Fruit fly (Drosophila melanogaster) whole organism, embryonic: Measurements from ENCODE around the gene scpr-A.

Source experiments
- Ada2b ChIP-seq: fragments of 200-800 bp; sonication (Bioruptor generic); IDR thresholded peaks from 2 replicates; pipeline ENCODE4 v1.3.6; 2022; ENCODE audit warnings: missing biosample characterization, missing genetic modification characterization
- Antp ChIP-seq: fragments of 200-800 bp; sonication (Bioruptor generic); optimal IDR thresholded peaks from 3 replicates; lab custom pipeline; 2016; ENCODE audit warnings: missing biosample characterization, missing genetic modification characterization
- Atf-2 ChIP-seq: fragments of 200-800 bp; sonication (Bioruptor generic); optimal IDR thresholded peaks from 2 replicates; lab custom pipeline; 2016; ENCODE audit warnings: missing biosample characterization, missing genetic modification characterization
- Atf3 ChIP-seq: fragments of 200-800 bp; sonication (Bioruptor generic); optimal IDR thresholded peaks from 3 replicates; lab custom pipeline; 2016; ENCODE audit warnings: missing biosample characterization, missing genetic modification characterization
- B-H1 ChIP-seq: fragments of 200-800 bp; sonication (Bioruptor generic); IDR thresholded peaks from 3 replicates; pipeline ENCODE4 v1.3.6; 2022; ENCODE audit warnings: missing biosample characterization, missing genetic modification characterization
- BtbVII ChIP-seq: fragments of 200-800 bp; sonication (Bioruptor generic); optimal IDR thresholded peaks from 3 replicates; lab custom pipeline; 2017; ENCODE audit warnings: missing biosample characterization, mild to moderate bottlenecking, missing genetic modification characterization
- CG10959 ChIP-seq: fragments of 200-800 bp; sonication (Bioruptor generic); IDR thresholded peaks from 2 replicates; pipeline ENCODE4 v1.3.6; 2022; ENCODE audit warnings: missing biosample characterization, missing genetic modification characterization
- CG12659 ChIP-seq: fragments of 200-800 bp; sonication (Bioruptor generic); optimal IDR thresholded peaks from 3 replicates; lab custom pipeline; 2017; ENCODE audit warnings: mild to moderate bottlenecking, missing biosample characterization, missing genetic modification reagents, missing genetic modification characterization
- CG15073 ChIP-seq: fragments of 200-800 bp; sonication (Bioruptor generic); optimal IDR thresholded peaks from 2 replicates; lab custom pipeline; 2016; ENCODE audit warnings: missing biosample characterization, missing genetic modification characterization
- CG2129 ChIP-seq: fragments of 200-800 bp; sonication (Bioruptor generic); IDR thresholded peaks from 2 replicates; pipeline ENCODE4 v1.3.6; 2022; ENCODE audit warnings: missing biosample characterization, missing genetic modification characterization; ENCODE audit not compliant: partially characterized antibody
- CG2712 ChIP-seq: fragments of 200-800 bp; optimal IDR thresholded peaks from 3 replicates; lab custom pipeline; 2019; ENCODE audit warnings: missing biosample characterization, mild to moderate bottlenecking, missing genetic modification characterization, moderate library complexity
- CG3838 ChIP-seq: fragments of 200-800 bp; sonication (Bioruptor generic); optimal IDR thresholded peaks from 3 replicates; lab custom pipeline; 2016; ENCODE audit warnings: missing biosample characterization, missing genetic modification characterization
- CG3847 ChIP-seq: fragments of 200-800 bp; sonication (Bioruptor generic); IDR thresholded peaks from 2 replicates; pipeline ENCODE4 v1.3.6; 2022; ENCODE audit warnings: missing biosample characterization, missing genetic modification characterization
- CG42726 ChIP-seq: fragments of 200-800 bp; sonication (Bioruptor generic); IDR thresholded peaks from 2 replicates; pipeline ENCODE4 v1.3.6; 2022; ENCODE audit warnings: missing biosample characterization, missing genetic modification characterization; ENCODE audit not compliant: partially characterized antibody
- CG4282 ChIP-seq: fragments of 200-800 bp; sonication (Bioruptor generic); optimal IDR thresholded peaks from 2 replicates; lab custom pipeline; 2016; ENCODE audit warnings: missing biosample characterization, missing genetic modification characterization
- CG4820 ChIP-seq: fragments of 200-800 bp; sonication (Bioruptor generic); optimal IDR thresholded peaks from 3 replicates; lab custom pipeline; 2016; ENCODE audit warnings: missing biosample characterization, missing genetic modification characterization
- CG5245 ChIP-seq: fragments of 200-800 bp; sonication (Bioruptor generic); optimal IDR thresholded peaks from 3 replicates; lab custom pipeline; 2016; ENCODE audit warnings: missing biosample characterization, missing genetic modification characterization
- CG7556 ChIP-seq: fragments of 200-800 bp; sonication (Bioruptor generic); optimal IDR thresholded peaks from 2 replicates; lab custom pipeline; 2017; ENCODE audit warnings: missing biosample characterization, mild to moderate bottlenecking, missing genetic modification characterization
- CTCF ChIP-seq: fragments of 200-800 bp; sonication (Bioruptor generic); optimal IDR thresholded peaks from 2 replicates; lab custom pipeline; 2017; ENCODE audit warnings: missing biosample characterization, mild to moderate bottlenecking, missing genetic modification characterization, moderate library complexity
- CrebB ChIP-seq: fragments of 200-800 bp; sonication (Bioruptor generic); optimal IDR thresholded peaks from 3 replicates; lab custom pipeline; 2018; ENCODE audit warnings: missing biosample characterization, mild to moderate bottlenecking, missing genetic modification characterization
- Doc2 ChIP-seq: fragments of 200-800 bp; sonication (Bioruptor generic); IDR thresholded peaks from 2 replicates; pipeline ENCODE4 v1.3.6; 2022; ENCODE audit warnings: missing biosample characterization, missing genetic modification characterization
- Fer1 ChIP-seq: fragments of 200-800 bp; sonication (Bioruptor generic); optimal IDR thresholded peaks from 2 replicates; lab custom pipeline; 2017; ENCODE audit warnings: missing biosample characterization, mild to moderate bottlenecking, missing genetic modification characterization
- Med ChIP-seq: fragments of 200-800 bp; sonication (Bioruptor generic); peaks from one replicate; lab custom pipeline; 2016; ENCODE audit warnings: missing biosample characterization, missing genetic modification characterization, mild to moderate bottlenecking, inconsistent platforms, moderate library complexity
- Mrtf ChIP-seq: fragments of 200-800 bp; sonication (Bioruptor generic); IDR thresholded peaks from 3 replicates; pipeline ENCODE4 v1.3.6; 2022; ENCODE audit warnings: missing biosample characterization, missing genetic modification characterization
- Nf-YB ChIP-seq: fragments of 200-800 bp; sonication (Bioruptor generic); optimal IDR thresholded peaks from 3 replicates; lab custom pipeline; 2019; ENCODE audit warnings: missing biosample characterization, mild to moderate bottlenecking, missing genetic modification characterization, moderate library complexity
- Oaz ChIP-seq: fragments of 200-800 bp; sonication (Bioruptor generic); IDR thresholded peaks from 2 replicates; pipeline ENCODE4 v1.3.6; 2022; ENCODE audit warnings: missing biosample characterization, missing genetic modification characterization
- Poxn ChIP-seq: fragments of 200-800 bp; sonication (Bioruptor generic); IDR thresholded peaks from 2 replicates; pipeline ENCODE4 v1.3.6; 2022; ENCODE audit warnings: missing biosample characterization, missing genetic modification characterization
- ab ChIP-seq: fragments of 200-800 bp; sonication (Bioruptor generic); optimal IDR thresholded peaks from 2 replicates; lab custom pipeline; 2016; ENCODE audit warnings: missing biosample characterization, missing genetic modification characterization
- amos ChIP-seq: fragments of 200-800 bp; sonication (Bioruptor generic); IDR thresholded peaks from 2 replicates; pipeline ENCODE4 v1.3.6; 2022; ENCODE audit warnings: missing biosample characterization, missing genetic modification characterization; ENCODE audit not compliant: partially characterized antibody
- bab2 ChIP-seq: fragments of 200-800 bp; sonication (Bioruptor generic); optimal IDR thresholded peaks from 2 replicates; lab custom pipeline; 2016; ENCODE audit warnings: missing biosample characterization, missing genetic modification characterization
- br ChIP-seq: fragments of >200 bp; optimal IDR thresholded peaks from 2 replicates; lab custom pipeline; 2017
- cg ChIP-seq: fragments of 200-800 bp; sonication (Bioruptor generic); optimal IDR thresholded peaks from 3 replicates; lab custom pipeline; 2019; ENCODE audit warnings: missing biosample characterization, mild to moderate bottlenecking, missing genetic modification characterization, moderate library complexity
- ci ChIP-seq: fragments of 200-800 bp; sonication (Bioruptor generic); IDR thresholded peaks from 3 replicates; pipeline ENCODE4 v1.3.6; 2022; ENCODE audit warnings: missing biosample characterization, missing genetic modification characterization
- corto ChIP-seq: fragments of 200-800 bp; sonication (Bioruptor generic); optimal IDR thresholded peaks from 2 replicates; lab custom pipeline; 2016; ENCODE audit warnings: missing biosample characterization, mild to moderate bottlenecking, missing genetic modification characterization, moderate library complexity
- danr ChIP-seq: fragments of 200-800 bp; sonication (Bioruptor generic); IDR thresholded peaks from 2 replicates; pipeline ENCODE4 v1.3.6; 2022; ENCODE audit warnings: missing biosample characterization, missing genetic modification characterization
- eve ChIP-seq, 2 experiments: fragments of >200 bp; optimal IDR thresholded peaks; 2 replicates each; lab custom pipeline; 2017; ENCODE audit warnings: missing biosample characterization in 2 of 2, missing genetic modification characterization in 2 of 2
- fd102C ChIP-seq: fragments of 200-800 bp; sonication (Bioruptor generic); optimal IDR thresholded peaks from 2 replicates; lab custom pipeline; 2018; ENCODE audit warnings: missing biosample characterization, mild to moderate bottlenecking, missing genetic modification characterization, moderate library complexity
- fd3F ChIP-seq: fragments of 200-800 bp; sonication (Bioruptor generic); optimal IDR thresholded peaks from 2 replicates; lab custom pipeline; 2018; ENCODE audit warnings: missing biosample characterization, mild to moderate bottlenecking, missing genetic modification characterization, moderate library complexity
- fu2 ChIP-seq: fragments of 200-800 bp; sonication (Bioruptor generic); optimal IDR thresholded peaks from 2 replicates; lab custom pipeline; 2016; ENCODE audit warnings: missing biosample characterization, missing genetic modification characterization
- gro ChIP-seq: fragments of 200-800 bp; sonication (Bioruptor generic); optimal IDR thresholded peaks from 2 replicates; lab custom pipeline; 2016; ENCODE audit warnings: missing biosample characterization, missing genetic modification characterization
- gsb ChIP-seq: fragments of 200-800 bp; sonication (Bioruptor generic); IDR thresholded peaks from 2 replicates; pipeline ENCODE4 v1.3.6; 2022; ENCODE audit warnings: missing biosample characterization, missing genetic modification characterization
- hbn ChIP-seq: fragments of 200-800 bp; sonication (Bioruptor generic); IDR thresholded peaks from 2 replicates; pipeline ENCODE4 v1.3.6; 2022; ENCODE audit warnings: missing biosample characterization, missing genetic modification characterization; ENCODE audit not compliant: partially characterized antibody
- lbe ChIP-seq: fragments of 200-800 bp; sonication (Bioruptor generic); optimal IDR thresholded peaks from 2 replicates; lab custom pipeline; 2016; ENCODE audit warnings: missing biosample characterization, mild to moderate bottlenecking, missing genetic modification characterization
- luna ChIP-seq: fragments of 200-800 bp; sonication (Bioruptor generic); optimal IDR thresholded peaks from 2 replicates; lab custom pipeline; 2016; ENCODE audit warnings: missing biosample characterization, missing genetic modification characterization
- onecut ChIP-seq: fragments of 200-800 bp; sonication (Bioruptor generic); IDR thresholded peaks from 2 replicates; pipeline ENCODE4 v1.3.6; 2022; ENCODE audit warnings: missing biosample characterization, missing genetic modification characterization
- pho ChIP-seq: fragments of 200-800 bp; sonication (Bioruptor generic); optimal IDR thresholded peaks from 2 replicates; lab custom pipeline; 2016; ENCODE audit warnings: missing biosample characterization, missing genetic modification characterization
- rib ChIP-seq: fragments of 200-800 bp; sonication (Bioruptor generic); IDR thresholded peaks from 2 replicates; pipeline ENCODE4 v1.3.6; 2022; ENCODE audit warnings: missing biosample characterization, missing genetic modification characterization
- schlank ChIP-seq: fragments of 200-800 bp; sonication (Bioruptor generic); optimal IDR thresholded peaks from 2 replicates; lab custom pipeline; 2018; ENCODE audit warnings: missing biosample characterization, mild to moderate bottlenecking, missing genetic modification characterization
- slp2 ChIP-seq: fragments of 200-800 bp; sonication (Bioruptor generic); optimal IDR thresholded peaks from 2 replicates; lab custom pipeline; 2016; ENCODE audit warnings: missing biosample characterization, missing genetic modification characterization
- sna ChIP-seq: fragments of 200-800 bp; sonication (Bioruptor generic); IDR thresholded peaks from 2 replicates; pipeline ENCODE4 v1.3.6; 2022; ENCODE audit warnings: missing biosample characterization, missing genetic modification characterization; ENCODE audit not compliant: partially characterized antibody
- stwl ChIP-seq: fragments of 200-800 bp; sonication (Bioruptor generic); optimal IDR thresholded peaks from 3 replicates; lab custom pipeline; 2018; ENCODE audit warnings: missing biosample characterization, mild to moderate bottlenecking, missing genetic modification characterization, moderate library complexity
- tx ChIP-seq: fragments of 200-800 bp; sonication (Bioruptor generic); optimal IDR thresholded peaks from 2 replicates; lab custom pipeline; 2016; ENCODE audit warnings: missing biosample characterization, missing genetic modification characterization
- zfh2 ChIP-seq: fragments of 200-800 bp; sonication (Bioruptor generic); optimal IDR thresholded peaks from 2 replicates; lab custom pipeline; 2016; ENCODE audit warnings: missing biosample characterization, missing genetic modification characterization

The scpr-A gene

DNA sequence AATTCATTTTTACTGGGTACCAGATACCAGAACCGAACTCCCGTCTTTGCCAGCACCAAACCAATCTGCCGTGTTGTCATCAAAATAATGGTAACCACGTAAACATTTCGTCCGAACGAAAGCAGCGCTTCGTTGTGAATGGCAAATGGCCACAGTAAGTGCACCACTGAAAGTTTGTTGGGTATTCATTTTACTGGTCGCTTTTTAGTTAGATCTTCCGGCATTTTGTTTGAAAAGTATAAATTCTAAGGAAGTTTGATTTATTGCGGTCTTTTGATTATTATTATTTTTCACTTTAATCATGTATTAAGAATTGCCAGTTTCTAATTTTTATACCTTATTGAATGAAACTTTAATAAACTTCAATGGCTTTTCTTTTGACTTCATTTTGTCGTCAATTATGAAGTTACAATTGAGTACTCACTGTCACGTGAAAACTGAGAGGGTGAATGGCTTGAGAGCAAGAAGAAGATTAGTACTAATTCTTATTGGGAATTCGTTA is 26.5 kb upstream of the scpr-A start, which contains the start of gene ZnT86D (continued):
- TF ChIP-seq CG3847: peak; percentile 65
- TF ChIP-seq gro (GFP tag; lab: Kevin White, UChicago): no peak
- no peak for TF ChIP-seq Poxn (GFP tag; lab: Robert Waterston, UW)
- no peak for TF ChIP-seq br (lab: Kevin White, UChicago)
- TF ChIP-seq tx (GFP tag; lab: Kevin White, UChicago): peak; percentile 45
- TF ChIP-seq luna (GFP tag; lab: Kevin White, UChicago): no peak
- no peak for TF ChIP-seq danr (GFP tag; lab: Robert Waterston, UW)
- TF ChIP-seq B-H1 (GFP tag; lab: Robert Waterston, UW): no peak
- TF ChIP-seq rib (GFP tag; lab: Robert Waterston, UW): no peak
- peak; percentile 79 for TF ChIP-seq pho (GFP tag; lab: Kevin White, UChicago)
- no peak for TF ChIP-seq Doc2 (GFP tag; lab: Robert Waterston, UW)
- peak; percentile 78 for TF ChIP-seq CG2712
- peak; percentile 5 for TF ChIP-seq Atf-2
- peak; percentile 72 for TF ChIP-seq zfh2 (GFP tag; lab: Kevin White, UChicago)
- TF ChIP-seq ci (GFP tag; lab: Robert Waterston, UW): 0 out of 3 replicates have a peak, but pooled peaks have one; percentile 55
- TF ChIP-seq CrebB (tag; lab: Kevin White, UChicago): peak; percentile 69
- peak; percentile 18 for TF ChIP-seq CG5245 (GFP tag; lab: Kevin White, UChicago)
- peak; percentile 49 for TF ChIP-seq Antp (GFP tag; lab: Kevin White, UChicago)
- TF ChIP-seq fd3F (GFP tag; lab: Kevin White, UChicago): peak; percentile 35
- no peak for TF ChIP-seq Oaz (GFP tag; lab: Robert Waterston, UW)
- peak; percentile 84 for TF ChIP-seq CG12659 (GFP tag; lab: Kevin White, UChicago)
- peak; percentile 26 for TF ChIP-seq CG3838 (GFP tag; lab: Kevin White, UChicago)
- no peak for TF ChIP-seq corto (GFP tag; lab: Kevin White, UChicago)
- TF ChIP-seq BtbVII (GFP tag; lab: Kevin White, UChicago): no peak
- no peak for TF ChIP-seq CG42726
- no peak for TF ChIP-seq CG15073 (GFP tag; lab: Kevin White, UChicago)
- peak; percentile 60; the same call in 2 of the 3 replicates for TF ChIP-seq Mrtf (GFP tag; lab: Robert Waterston, UW)
- peak; percentile 67 for TF ChIP-seq Fer1
- no peak for TF ChIP-seq sna (GFP tag; lab: Robert Waterston, UW)
- TF ChIP-seq Nf-YB (GFP tag; lab: Kevin White, UChicago): peak; percentile 45
- no peak; the same call in 1 of the 2 replicates for TF ChIP-seq amos
- peak; percentile 36; the same call in 1 of the 2 replicates for TF ChIP-seq Ada2b
- TF ChIP-seq CG4820 (GFP tag; lab: Kevin White, UChicago): peak; percentile 77
- TF ChIP-seq bab2: peak; percentile 49
- TF ChIP-seq cg: no peak
- TF ChIP-seq fd102C: no peak
- peak; percentile 39 for TF ChIP-seq Atf3 (GFP tag; lab: Kevin White, UChicago)
- peak; percentile 58 for TF ChIP-seq stwl (tag; lab: Kevin White, UChicago)
- no peak for TF ChIP-seq ab (GFP tag; lab: Kevin White, UChicago)
- TF ChIP-seq eve (GFP tag; optimal IDR thresholded peaks at IDR 0.05; lab: Kevin White, UChicago): no peak
- no peak for TF ChIP-seq CTCF (GFP tag; lab: Kevin White, UChicago)
- TF ChIP-seq onecut (GFP tag; lab: Robert Waterston, UW): no peak
- no peak for TF ChIP-seq CG4282
- TF ChIP-seq slp2 (GFP tag; lab: Kevin White, UChicago): peak; percentile 35
- TF ChIP-seq Med (GFP tag; lab: Kevin White, UChicago): peak; percentile 95
- TF ChIP-seq CG2129 (GFP tag; lab: Robert Waterston, UW): no peak
- TF ChIP-seq gsb: no peak
- peak; percentile 68 for TF ChIP-seq CG7556
- peak; percentile 57 for TF ChIP-seq schlank (tag; lab: Kevin White, UChicago)
- TF ChIP-seq CG10959 (GFP tag; lab: Robert Waterston, UW): no peak
- TF ChIP-seq fu2: peak; percentile 42
- TF ChIP-seq hbn (GFP tag; lab: Robert Waterston, UW): no peak
- TF ChIP-seq lbe (GFP tag; lab: Kevin White, UChicago): peak; percentile 11
